Fruit fly (Drosophila melanogaster): ENCODE measurements around the gene Syx17.
A peak's percentile ranks its signal among the peaks of the same experiment; 100 is the strongest.

Syx17 gene

dm6 chr3L:4367339-4367738 is 35.9 kb upstream of the Syx17 start, which contains the start of gene CG11342:
TSS of gene CG11342 (minus strand) at chr3L:4367458.
- TF ChIP-seq Ets98B (GFP tag; IDR thresholded peaks at IDR 0.05): 0 out of 2 replicates have a peak, but pooled peaks have one; percentile 18
- TF ChIP-seq CG12605 (GFP tag; IDR thresholded peaks at IDR 0.05): no peak
- TF ChIP-seq fd96Ca (GFP tag; IDR thresholded peaks at IDR 0.05): no peak
- no peak for TF ChIP-seq EcR (GFP tag; optimal IDR thresholded peaks at IDR 0.05)
- TF ChIP-seq CG4496 (GFP tag; IDR thresholded peaks at IDR 0.05): no peak
- TF ChIP-seq CG32121 (GFP tag; IDR thresholded peaks at IDR 0.05): no peak
- TF ChIP-seq Snoo (tag; optimal IDR thresholded peaks at IDR 0.05): no peak

DNA sequence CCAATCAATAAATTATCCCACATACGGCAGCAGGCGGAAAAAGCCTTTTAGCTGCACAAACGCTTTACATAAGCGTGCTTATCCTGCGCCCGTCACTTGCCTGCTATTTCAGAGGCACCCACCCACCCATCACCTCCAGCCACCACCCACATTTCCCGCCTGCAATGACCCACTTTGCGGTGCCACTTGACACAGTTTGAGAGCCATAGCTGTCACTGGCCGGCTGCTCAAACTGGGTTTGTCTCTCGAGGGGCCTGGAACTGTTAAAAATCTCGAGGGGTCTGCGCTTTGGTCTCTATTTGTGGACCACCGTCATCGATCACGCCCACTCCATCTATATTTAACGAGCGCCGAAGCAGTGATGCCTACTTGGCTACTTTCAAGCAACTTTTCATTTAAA is 31.3 kb upstream of the Syx17 start:
- no peak for TF ChIP-seq CG13204 (GFP tag; optimal IDR thresholded peaks at IDR 0.05)
- TF ChIP-seq CG34367 (tag; optimal IDR thresholded peaks at IDR 0.05): no peak
- TF ChIP-seq Pif1B (GFP tag; optimal IDR thresholded peaks at IDR 0.05): no peak
- no peak for TF ChIP-seq fd96Ca (GFP tag; IDR thresholded peaks at IDR 0.05)
- no peak for TF ChIP-seq CG14655 (GFP tag; optimal IDR thresholded peaks at IDR 0.05)
- TF ChIP-seq CG12605 (GFP tag; IDR thresholded peaks at IDR 0.05): no peak
- no peak for TF ChIP-seq CG15710 (tag; optimal IDR thresholded peaks at IDR 0.05)
- no peak for TF ChIP-seq CG10348 (GFP tag; IDR thresholded peaks at IDR 0.05)
- TF ChIP-seq EcR (GFP tag; optimal IDR thresholded peaks at IDR 0.05): no peak
- TF ChIP-seq gl (tag; optimal IDR thresholded peaks at IDR 0.05): no peak

dm6 chr3L:4375675-4376366 is 27.5 kb upstream of the Syx17 start:
- TF ChIP-seq CG8159 (tag; optimal IDR thresholded peaks at IDR 0.05) (peak; percentile 12), CG14655 (GFP tag; optimal IDR thresholded peaks at IDR 0.05) (no peak)

dm6 chr3L:4377496-4377895 is 25.8 kb upstream of the Syx17 start:
- TF ChIP-seq rn (GFP tag; IDR thresholded peaks at IDR 0.05) (no peak), CG8301 (tag; optimal IDR thresholded peaks at IDR 0.05) (no peak), Pif1B (GFP tag; optimal IDR thresholded peaks at IDR 0.05) (no peak), CG4496 (GFP tag; IDR thresholded peaks at IDR 0.05) (peak; percentile 60; the same call in 2 of the 3 replicates)

dm6 chr3L:4378895-4379294 is 24.4 kb upstream of the Syx17 start:
- TF ChIP-seq Pif1B (GFP tag; optimal IDR thresholded peaks at IDR 0.05) (peak; percentile 12), CG8159 (tag; optimal IDR thresholded peaks at IDR 0.05) (peak; percentile 65), Pif1A (GFP tag; optimal IDR thresholded peaks at IDR 0.05) (no peak), gl (tag; optimal IDR thresholded peaks at IDR 0.05) (no peak), CG9948 (tag; optimal IDR thresholded peaks at IDR 0.05) (peak; percentile 37), Ets98B (GFP tag; IDR thresholded peaks at IDR 0.05) (no peak), CG14655 (GFP tag; optimal IDR thresholded peaks at IDR 0.05) (peak; percentile 31), CG17806 (tag; optimal IDR thresholded peaks at IDR 0.05) (peak; percentile 38), CG12605 (GFP tag; IDR thresholded peaks at IDR 0.05) (no peak), rn (GFP tag; IDR thresholded peaks at IDR 0.05) (no peak), CG4496 (GFP tag; IDR thresholded peaks at IDR 0.05) (no peak), CG10348 (GFP tag; IDR thresholded peaks at IDR 0.05) (no peak), CG13204 (GFP tag; optimal IDR thresholded peaks at IDR 0.05) (no peak), D1 (tag; optimal IDR thresholded peaks at IDR 0.05) (no peak), Snoo (tag; optimal IDR thresholded peaks at IDR 0.05) (no peak), EcR (GFP tag; optimal IDR thresholded peaks at IDR 0.05) (no peak), CG8301 (tag; optimal IDR thresholded peaks at IDR 0.05) (no peak), fd96Ca (GFP tag; IDR thresholded peaks at IDR 0.05) (no peak), CG32121 (GFP tag; IDR thresholded peaks at IDR 0.05) (no peak), CG34367 (tag; optimal IDR thresholded peaks at IDR 0.05) (peak; percentile 32), CG15710 (tag; optimal IDR thresholded peaks at IDR 0.05) (peak; percentile 69)

dm6 chr3L:4380231-4380645 is 23.0 kb upstream of the Syx17 start, which contains the start of gene DopEcR:
TSS of gene DopEcR (minus strand) at chr3L:4380387.
- peak; percentile 32; the same call in 1 of the 2 replicates for TF ChIP-seq CG12605 (GFP tag; IDR thresholded peaks at IDR 0.05)
- TF ChIP-seq fd96Ca (GFP tag; IDR thresholded peaks at IDR 0.05): 0 out of 3 replicates have a peak, but pooled peaks have one; percentile 11
- no peak for TF ChIP-seq CG10348 (GFP tag; IDR thresholded peaks at IDR 0.05)
- TF ChIP-seq CG17806 (tag; optimal IDR thresholded peaks at IDR 0.05): no peak
- TF ChIP-seq CG4496 (GFP tag; IDR thresholded peaks at IDR 0.05): peak; percentile 71
- TF ChIP-seq CG32121 (GFP tag; IDR thresholded peaks at IDR 0.05): 0 out of 2 replicates have a peak, but pooled peaks have one; percentile 13

DNA sequence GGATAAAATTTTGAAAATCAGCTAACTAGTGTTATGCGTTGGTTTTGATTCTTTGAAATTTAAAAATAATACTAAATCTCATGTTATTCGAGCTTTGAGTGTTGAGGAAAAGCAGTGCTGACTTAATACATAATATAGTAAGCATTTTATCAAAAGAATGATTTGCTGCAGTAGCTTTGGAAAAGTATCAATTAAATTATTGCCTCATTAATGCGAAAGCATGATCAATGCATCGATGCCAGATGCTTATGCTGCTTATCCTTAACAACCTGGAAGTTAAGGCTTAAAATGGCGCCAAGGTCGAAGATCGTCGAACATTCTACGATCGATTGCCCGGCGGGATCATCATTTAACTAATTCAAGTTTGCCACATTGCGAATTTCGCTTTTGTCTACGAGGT is 21.8 kb upstream of the Syx17 start, which contains the start of gene CG32240:
TSS of gene CG32240 (minus strand) at position 101 of the 400 bp plus-strand sequence.
- no peak for TF ChIP-seq CG32121 (GFP tag; IDR thresholded peaks at IDR 0.05)
- no peak for TF ChIP-seq Ets98B (GFP tag; IDR thresholded peaks at IDR 0.05)
- TF ChIP-seq CG14655 (GFP tag; optimal IDR thresholded peaks at IDR 0.05): no peak
- no peak for TF ChIP-seq Snoo (tag; optimal IDR thresholded peaks at IDR 0.05)
- no peak for TF ChIP-seq CG15710 (tag; optimal IDR thresholded peaks at IDR 0.05)
- no peak for TF ChIP-seq D1 (tag; optimal IDR thresholded peaks at IDR 0.05)
- TF ChIP-seq CG8159 (tag; optimal IDR thresholded peaks at IDR 0.05): no peak
- no peak for TF ChIP-seq CG8301 (tag; optimal IDR thresholded peaks at IDR 0.05)
- TF ChIP-seq rn (GFP tag; IDR thresholded peaks at IDR 0.05): no peak
- no peak for TF ChIP-seq CG17806 (tag; optimal IDR thresholded peaks at IDR 0.05)
- no peak for TF ChIP-seq Pif1B (GFP tag; optimal IDR thresholded peaks at IDR 0.05)
- no peak for TF ChIP-seq fd96Ca (GFP tag; IDR thresholded peaks at IDR 0.05)
- TF ChIP-seq gl (tag; optimal IDR thresholded peaks at IDR 0.05): no peak

All from whole organism, pupa.